Worm (Caenorhabditis elegans): ENCODE measurements around the gene nspg-13.

DNA sequence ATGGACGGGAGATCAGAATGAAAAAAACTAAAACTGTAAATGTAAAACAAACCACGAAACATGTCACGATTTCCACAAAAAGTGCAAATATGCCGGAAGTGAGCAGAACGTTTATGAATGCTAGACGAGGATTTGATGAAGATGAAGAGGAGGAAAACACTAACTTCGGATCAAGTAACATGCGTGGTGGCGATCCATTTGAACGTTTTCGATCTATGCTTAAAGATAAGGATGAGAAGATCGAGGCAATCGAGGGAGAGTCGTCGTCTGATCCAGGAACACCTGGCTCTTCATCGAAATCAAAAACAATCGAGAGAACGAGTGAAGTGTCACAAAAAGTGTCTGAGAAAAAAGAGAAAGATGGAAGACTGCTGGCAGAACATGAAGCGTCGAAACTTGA is 10.4 kb downstream of the nspg-13 start:
- TF ChIP-seq ztf-25 (GFP tag; IDR thresholded peaks at IDR 0.05) (no peak), F10E7.11 (tag; optimal IDR thresholded peaks at IDR 0.05) (no peak)
